Fruit fly (Drosophila melanogaster) whole organism, embryonic: ENCODE results near the gene CG14971.

ENCODE experiments used
- CG1832 ChIP-seq: fragments of 200-800 bp; sonication (Bioruptor generic); optimal IDR thresholded peaks from 2 replicates; lab custom pipeline; 2017; ENCODE audit warnings: missing biosample characterization, mild to moderate bottlenecking, missing genetic modification characterization, inconsistent platforms
- CG8478 ChIP-seq: fragments of >200 bp; optimal IDR thresholded peaks from 2 replicates; lab custom pipeline; 2018
- Mad ChIP-seq: fragments of 200-800 bp; sonication (Bioruptor generic); optimal IDR thresholded peaks from 2 replicates; lab custom pipeline; 2016; ENCODE audit warnings: missing biosample characterization, missing genetic modification characterization
- ash1 ChIP-seq: fragments of 200-800 bp; sonication (Bioruptor generic); optimal IDR thresholded peaks from 2 replicates; lab custom pipeline; 2018; ENCODE audit warnings: missing biosample characterization, mild to moderate bottlenecking, missing genetic modification characterization

DNA sequence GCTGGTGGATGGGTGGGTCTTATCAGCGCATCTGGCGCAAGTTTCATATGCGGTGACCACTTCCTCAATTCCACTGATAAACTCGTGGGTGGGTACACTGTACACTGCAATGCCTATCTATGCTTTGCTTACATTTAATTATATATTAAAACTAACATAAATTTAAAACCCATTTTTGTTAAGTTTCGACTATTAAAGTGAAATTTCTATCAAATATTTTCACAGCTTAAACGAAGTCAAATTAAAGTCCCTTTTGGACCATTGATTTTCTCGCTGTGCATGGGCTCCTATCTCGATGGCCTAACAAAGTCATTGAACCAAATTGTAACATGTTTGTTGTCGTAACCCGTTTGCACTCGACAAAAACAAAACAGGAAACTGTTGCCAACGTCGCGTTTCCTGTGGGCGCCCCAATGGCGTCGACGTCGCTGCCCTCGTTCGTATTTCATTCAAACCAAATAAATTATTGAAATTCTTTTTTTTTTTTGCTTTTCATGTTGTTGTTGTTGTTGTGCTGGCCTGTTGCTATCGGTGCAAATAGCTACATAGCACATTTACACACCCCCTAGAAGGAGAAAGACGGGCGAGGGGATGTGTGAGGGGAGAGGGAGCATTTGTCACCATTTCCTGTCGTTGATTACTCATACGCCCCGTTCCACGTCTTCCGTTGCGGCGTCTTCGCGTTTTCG is 38.3 kb downstream of the CG14971 start:
- TF ChIP-seq CG8478 (no peak), ash1 (GFP tag; lab: Kevin White, UChicago) (peak; percentile 33), Mad (GFP tag; lab: Kevin White, UChicago) (peak; percentile 40), CG1832 (GFP tag; lab: Kevin White, UChicago) (no peak)
